Worm (Caenorhabditis elegans) whole organism, early embryonic: ENCODE data around the gene C36C9.12.
"Not testable (repeated sequence)": the region's sequence is repeated elsewhere in the genome, so short reads cannot be mapped to it uniquely, and the experiment has no call there.

Experiments used
- aly-1 ChIP-seq: sonication (generic microtip); optimal IDR thresholded peaks from 2 replicates; lab custom pipeline; 2016; ENCODE audit warnings: missing genetic modification characterization, missing compliant biosample characterization
- ama-1 ChIP-seq: fragments of 150-350 bp; optimal IDR thresholded peaks from 2 replicates; lab custom pipeline; 2014
- ets-7 ChIP-seq: sonication (generic microtip); optimal IDR thresholded peaks from 2 replicates; lab custom pipeline; 2016; ENCODE audit warnings: missing genotype, missing genetic modification characterization, missing compliant biosample characterization
- flt-1 ChIP-seq: fragments of 200-800 bp; sonication (Bioruptor generic); IDR thresholded peaks from 2 replicates; pipeline ENCODE4 v1.3.6; 2022; ENCODE audit warnings: missing genetic modification characterization, missing compliant biosample characterization
- hmg-4 ChIP-seq: fragments of 200-800 bp; sonication (Bioruptor generic); optimal IDR thresholded peaks from 2 replicates; lab custom pipeline; 2018; ENCODE audit warnings: mild to moderate bottlenecking, missing genetic modification characterization, missing compliant biosample characterization
- sea-1 ChIP-seq: fragments of 200-800 bp; sonication (Bioruptor generic); conservative IDR thresholded peaks from 2 replicates; pipeline ENCODE4 v1.3.6; 2022; ENCODE audit warnings: missing genetic modification characterization, missing compliant biosample characterization
- tra-4 ChIP-seq: sonication (generic microtip); optimal IDR thresholded peaks from 2 replicates; lab custom pipeline; 2017; ENCODE audit warnings: missing genetic modification characterization, missing compliant biosample characterization

DNA sequence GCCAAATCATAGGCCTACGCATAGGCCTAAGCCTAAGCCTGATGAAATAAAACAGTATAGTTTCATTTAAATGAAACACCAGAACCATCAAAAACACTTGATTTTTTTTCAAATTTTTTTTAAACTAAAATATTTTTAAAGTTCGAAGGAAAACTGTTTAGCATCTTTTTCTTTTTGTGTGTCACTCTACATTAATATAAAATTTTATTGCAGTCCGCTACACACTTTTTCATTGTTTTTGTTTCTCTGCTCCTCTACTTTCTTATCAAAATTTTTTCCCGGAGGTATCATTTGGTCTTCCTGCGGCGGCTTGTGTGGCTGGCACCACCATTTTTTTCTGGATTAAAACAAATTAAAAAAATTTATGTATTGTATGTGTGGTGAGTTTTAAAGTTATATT is 2.8 kb downstream of the C36C9.12 start, which contains the start of gene C36C9.11:
- TF ChIP-seq ama-1; flt-1 (GFP tag; lab: Robert Waterston, UW); aly-1 (tag; lab: Kevin White, UChicago); sea-1 (GFP tag; lab: Robert Waterston, UW); ets-7; tra-4; hmg-4 (GFP tag; lab: Kevin White, UChicago): not testable (repeated sequence)
